Worm (Caenorhabditis elegans) whole organism, L1 larva: ENCODE results near the gene ddn-3.
A peak's percentile ranks its signal among the peaks of the same experiment; 100 is the strongest.

Source experiments
- C04F5.9 ChIP-seq: sonication (generic microtip); optimal IDR thresholded peaks from 2 replicates; lab custom pipeline; 2016; ENCODE audit warnings: missing genetic modification characterization, missing compliant biosample characterization
- C34B4.2 ChIP-seq: sonication (generic microtip); optimal IDR thresholded peaks from 2 replicates; lab custom pipeline; 2017; ENCODE audit warnings: mild to moderate bottlenecking, missing genetic modification characterization, missing compliant biosample characterization
- Y116A8C.19 ChIP-seq: sonication (generic microtip); optimal IDR thresholded peaks from 2 replicates; lab custom pipeline; 2016; ENCODE audit warnings: missing compliant biosample characterization, missing genetic modification characterization, borderline replicate concordance
- aha-1 ChIP-seq: fragments of 150-350 bp; optimal IDR thresholded peaks from 2 replicates; lab custom pipeline; 2014; ENCODE audit warnings: missing biosample characterization, missing genetic modification characterization
- aly-2 ChIP-seq: fragments of 150-350 bp; optimal IDR thresholded peaks from 2 replicates; lab custom pipeline; 2014; ENCODE audit warnings: missing biosample characterization, missing genetic modification characterization
- ceh-8 ChIP-seq: fragments of 200-800 bp; sonication (Bioruptor generic); optimal IDR thresholded peaks from 2 replicates; lab custom pipeline; 2018; ENCODE audit warnings: mild to moderate bottlenecking, missing genetic modification characterization, moderate library complexity, missing compliant biosample characterization
- ceh-82 ChIP-seq, 3 experiments: fragments of 150-350 bp in 1 of 3; sonication (generic microtip) in 2 of 3; optimal IDR thresholded peaks; 2 replicates each; lab custom pipeline; 2014 to 2017; ENCODE audit warnings: missing biosample characterization in 3 of 3, missing genetic modification characterization in 3 of 3
- ceh-90 ChIP-seq: sonication (generic microtip); optimal IDR thresholded peaks from 2 replicates; lab custom pipeline; 2016; ENCODE audit warnings: missing genetic modification characterization, missing compliant biosample characterization
- dpl-1 ChIP-seq, 3 experiments: fragments of 150-350 bp in 2 of 3; sonication (generic microtip) in 1 of 3; optimal IDR thresholded peaks; 2 replicates each; lab custom pipeline; 2014 to 2017; ENCODE audit warnings: missing biosample characterization in 3 of 3, missing genetic modification characterization in 3 of 3, missing genetic modification reagents in 3 of 3
- dsc-1 ChIP-seq: sonication (generic microtip); optimal IDR thresholded peaks from 2 replicates; lab custom pipeline; 2016; ENCODE audit warnings: mild to moderate bottlenecking, missing genetic modification characterization, missing compliant biosample characterization
- efl-3 ChIP-seq: fragments of 200-800 bp; sonication (Bioruptor generic); optimal IDR thresholded peaks from 2 replicates; lab custom pipeline; 2018; ENCODE audit warnings: mild to moderate bottlenecking, missing genetic modification characterization, missing compliant biosample characterization
- egl-13 ChIP-seq: sonication (generic microtip); optimal IDR thresholded peaks from 2 replicates; lab custom pipeline; 2016; ENCODE audit warnings: missing genotype, missing genetic modification reagents, missing genetic modification characterization, missing compliant biosample characterization
- egl-27 ChIP-seq, 2 experiments: fragments of 150-350 bp in 1 of 2; sonication (generic microtip); optimal IDR thresholded peaks; 3 replicates each; lab custom pipeline; 2017 to 2018; ENCODE audit warnings: missing biosample characterization in 2 of 2, missing genetic modification characterization in 2 of 2, missing genetic modification reagents in 2 of 2
- elt-2 ChIP-seq: sonication (generic microtip); optimal IDR thresholded peaks from 2 replicates; lab custom pipeline; 2016; ENCODE audit warnings: missing genetic modification characterization, mild to moderate bottlenecking, inconsistent platforms, missing compliant biosample characterization, missing genetic modification reagents
- ets-5 ChIP-seq: fragments of 200-800 bp; sonication (Bioruptor generic); IDR thresholded peaks from 2 replicates; pipeline ENCODE4 v1.3.6; 2022; ENCODE audit warnings: missing genetic modification characterization, missing compliant biosample characterization
- fkh-10 ChIP-seq: sonication (generic microtip); optimal IDR thresholded peaks from 2 replicates; lab custom pipeline; 2017; ENCODE audit warnings: missing biosample characterization, missing genetic modification reagents, missing genetic modification characterization
- fkh-4 ChIP-seq: sonication (generic microtip); optimal IDR thresholded peaks from 2 replicates; lab custom pipeline; 2016; ENCODE audit warnings: missing compliant biosample characterization, missing genetic modification characterization, borderline replicate concordance
- fkh-8 ChIP-seq: sonication (generic microtip); optimal IDR thresholded peaks from 2 replicates; lab custom pipeline; 2016; ENCODE audit warnings: mild to moderate bottlenecking, missing genetic modification characterization, missing compliant biosample characterization
- hpl-2 ChIP-seq: fragments of 150-350 bp; optimal IDR thresholded peaks from 2 replicates; lab custom pipeline; 2014; ENCODE audit warnings: missing biosample characterization, missing genetic modification reagents, missing genetic modification characterization
- lin-13 ChIP-seq: fragments of 150-350 bp; optimal IDR thresholded peaks from 2 replicates; lab custom pipeline; 2014; ENCODE audit warnings: missing biosample characterization, missing genetic modification reagents, missing genetic modification characterization
- lin-14 ChIP-seq: fragments of 200-800 bp; sonication (Bioruptor generic); optimal IDR thresholded peaks from 2 replicates; lab custom pipeline; 2018; ENCODE audit warnings: mild to moderate bottlenecking, missing genetic modification characterization, moderate library complexity, missing compliant biosample characterization
- lin-15B ChIP-seq: fragments of 150-350 bp; sonication (generic microtip); optimal IDR thresholded peaks from 3 replicates; lab custom pipeline; 2014; ENCODE audit warnings: missing biosample characterization, missing genetic modification characterization
- lin-35 ChIP-seq, 2 experiments: fragments of 150-350 bp; optimal IDR thresholded peaks; 2 replicates each; lab custom pipeline; 2014; ENCODE audit warnings: missing biosample characterization in 2 of 2, missing genetic modification characterization in 2 of 2, missing genetic modification reagents in 2 of 2
- lir-3 ChIP-seq: sonication (generic microtip); optimal IDR thresholded peaks from 2 replicates; lab custom pipeline; 2016; ENCODE audit warnings: mild to moderate bottlenecking, missing genetic modification characterization, moderate library complexity, missing compliant biosample characterization; ENCODE audit not compliant: poor library complexity
- lsy-2 ChIP-seq, 2 experiments: fragments of 150-350 bp; optimal IDR thresholded peaks; 2 replicates each; lab custom pipeline; 2014; ENCODE audit warnings: missing biosample characterization in 2 of 2, missing genetic modification characterization in 2 of 2
- mdl-1 ChIP-seq, 2 experiments: fragments of 150-350 bp; optimal IDR thresholded peaks; 2 replicates each; lab custom pipeline; 2014 to 2017; ENCODE audit warnings: missing biosample characterization in 2 of 2, missing genetic modification characterization in 2 of 2, inconsistent platforms in 1 of 2
- mef-2 ChIP-seq: fragments of 150-350 bp; optimal IDR thresholded peaks from 2 replicates; lab custom pipeline; 2014; ENCODE audit warnings: missing biosample characterization, missing genetic modification characterization
- mep-1 ChIP-seq: fragments of 150-350 bp; optimal IDR thresholded peaks from 2 replicates; lab custom pipeline; 2014; ENCODE audit warnings: missing biosample characterization, missing genetic modification characterization
- nhr-11 ChIP-seq: fragments of 150-350 bp; optimal IDR thresholded peaks from 2 replicates; lab custom pipeline; 2014; ENCODE audit warnings: missing biosample characterization, missing genetic modification characterization
- nhr-12 ChIP-seq: sonication (generic microtip); optimal IDR thresholded peaks from 2 replicates; lab custom pipeline; 2017; ENCODE audit warnings: missing biosample characterization, missing genetic modification characterization
- nhr-19 ChIP-seq: fragments of 200-800 bp; sonication (Bioruptor generic); conservative IDR thresholded peaks from 2 replicates; pipeline ENCODE4 v1.3.6; 2022; ENCODE audit warnings: missing genetic modification characterization, missing compliant biosample characterization
- nhr-20 ChIP-seq: sonication (generic microtip); optimal IDR thresholded peaks from 2 replicates; lab custom pipeline; 2016; ENCODE audit warnings: mild to moderate bottlenecking, missing genetic modification characterization, missing compliant biosample characterization
- nhr-28 ChIP-seq: fragments of 150-350 bp; optimal IDR thresholded peaks from 2 replicates; lab custom pipeline; 2014; ENCODE audit warnings: missing biosample characterization, missing genetic modification characterization
- nhr-71 ChIP-seq: sonication (generic microtip); optimal IDR thresholded peaks from 2 replicates; lab custom pipeline; 2016; ENCODE audit warnings: mild to moderate bottlenecking, missing genetic modification characterization, moderate library complexity, missing compliant biosample characterization
- nhr-76 ChIP-seq: sonication (generic microtip); optimal IDR thresholded peaks from 2 replicates; lab custom pipeline; 2017; ENCODE audit warnings: missing biosample characterization, missing genetic modification characterization
- nhr-77 ChIP-seq: fragments of 150-350 bp; optimal IDR thresholded peaks from 2 replicates; lab custom pipeline; 2014; ENCODE audit warnings: missing biosample characterization, missing genetic modification characterization
- nhr-90 ChIP-seq: sonication (generic microtip); optimal IDR thresholded peaks from 2 replicates; lab custom pipeline; 2016; ENCODE audit warnings: mild to moderate bottlenecking, missing genetic modification characterization, missing compliant biosample characterization; ENCODE audit not compliant: poor library complexity
- pag-3 ChIP-seq: sonication (generic microtip); optimal IDR thresholded peaks from 2 replicates; lab custom pipeline; 2017; ENCODE audit warnings: missing genetic modification characterization, mild to moderate bottlenecking, missing compliant biosample characterization, antibody characterized with exemption, borderline replicate concordance; ENCODE audit not compliant: insufficient read depth
- rnt-1 ChIP-seq: sonication (generic microtip); optimal IDR thresholded peaks from 2 replicates; lab custom pipeline; 2016; ENCODE audit warnings: mild to moderate bottlenecking, missing genetic modification characterization, moderate library complexity, missing compliant biosample characterization
- sptf-1 ChIP-seq: fragments of 150-350 bp; optimal IDR thresholded peaks from 2 replicates; lab custom pipeline; 2014; ENCODE audit warnings: missing biosample characterization, missing genetic modification characterization
- swsn-7 ChIP-seq: sonication (generic microtip); optimal IDR thresholded peaks from 2 replicates; lab custom pipeline; 2016; ENCODE audit warnings: missing genetic modification characterization, missing compliant biosample characterization
- unc-30 ChIP-seq: sonication (generic microtip); optimal IDR thresholded peaks from 2 replicates; lab custom pipeline; 2017; ENCODE audit warnings: missing biosample characterization, missing genetic modification characterization
- unc-62 ChIP-seq: fragments of 150-350 bp; optimal IDR thresholded peaks from 2 replicates; lab custom pipeline; 2014; ENCODE audit warnings: missing biosample characterization, missing genetic modification reagents, missing genetic modification characterization
- zip-4 ChIP-seq: fragments of 200-800 bp; sonication (Bioruptor generic); optimal IDR thresholded peaks from 2 replicates; lab custom pipeline; 2018; ENCODE audit warnings: mild to moderate bottlenecking, missing genetic modification characterization, moderate library complexity, missing compliant biosample characterization
- ztf-4 ChIP-seq: fragments of 150-350 bp; optimal IDR thresholded peaks from 2 replicates; lab custom pipeline; 2014; ENCODE audit warnings: missing biosample characterization, missing genetic modification characterization

Gene ddn-3

ce11 chrV:14322743-14323142, 11.7 kb upstream of the ddn-3 start, which contains the start of gene F47B8.3 (continued):
- TF ChIP-seq lin-13 (GFP tag; lab: Kevin White, UChicago): no peak
- TF ChIP-seq mef-2 (tag; lab: Kevin White, UChicago): no peak
- peak; percentile 9 for TF ChIP-seq lir-3 (tag; lab: Kevin White, UChicago)
- no peak for TF ChIP-seq fkh-4 (tag; lab: Kevin White, UChicago)
- no peak for TF ChIP-seq zip-4 (GFP tag; lab: Kevin White, UChicago)
- TF ChIP-seq ceh-8 (GFP tag; lab: Kevin White, UChicago): no peak
- peak; percentile 62 for TF ChIP-seq nhr-71 (tag; lab: Kevin White, UChicago)
- TF ChIP-seq aha-1 (tag; lab: Kevin White, UChicago): no peak
- no peak for TF ChIP-seq hpl-2 (GFP tag; lab: Kevin White, UChicago)
- peak; percentile 40 for TF ChIP-seq swsn-7 (tag; lab: Kevin White, UChicago)
- no peak for TF ChIP-seq lin-15B
- TF ChIP-seq fkh-10: no peak
- no peak for TF ChIP-seq unc-62 (GFP tag; lab: Kevin White, UChicago)
- peak; percentile 47 for TF ChIP-seq rnt-1 (tag; lab: Kevin White, UChicago)
- peak; percentile 20 to 43 (median 23) for TF ChIP-seq dpl-1 (GFP tag; optimal IDR thresholded peaks at IDR 0.05; lab: Kevin White, UChicago)
- peak; percentile 53 for TF ChIP-seq nhr-20 (tag; lab: Kevin White, UChicago)
- TF ChIP-seq ceh-90 (tag; lab: Kevin White, UChicago): no peak
- peak; percentile 52 to 57 for TF ChIP-seq lin-35 (GFP tag; optimal IDR thresholded peaks at IDR 0.05; lab: Kevin White, UChicago)
- TF ChIP-seq nhr-77 (tag; lab: Kevin White, UChicago): no peak
- peak; percentile 20; the same call in 1 of the 2 replicates for TF ChIP-seq nhr-19 (GFP tag; lab: Robert Waterston, UW)
- TF ChIP-seq lsy-2 (tag; optimal IDR thresholded peaks at IDR 0.05; lab: Kevin White, UChicago): peak; percentile 19 to 60
- TF ChIP-seq C04F5.9 (tag; lab: Kevin White, UChicago): no peak
- no peak for TF ChIP-seq ets-5 (GFP tag; lab: Robert Waterston, UW)
- TF ChIP-seq dsc-1 (tag; lab: Kevin White, UChicago): no peak
- peak; percentile 85 for TF ChIP-seq fkh-8
- TF ChIP-seq ztf-4 (tag; lab: Kevin White, UChicago): no peak
- TF ChIP-seq Y116A8C.19 (tag; lab: Kevin White, UChicago): no peak
- TF ChIP-seq efl-3: no peak
- TF ChIP-seq elt-2 (tag; lab: Kevin White, UChicago): no peak
- no peak for TF ChIP-seq nhr-12 (tag; lab: Kevin White, UChicago)
- peak; percentile 93 for TF ChIP-seq pag-3
- no peak for TF ChIP-seq C34B4.2 (tag; lab: Kevin White, UChicago)
- TF ChIP-seq unc-30: no peak
- TF ChIP-seq egl-27 (tag; optimal IDR thresholded peaks at IDR 0.05; lab: Kevin White, UChicago): no peak
- TF ChIP-seq nhr-11 (tag; lab: Kevin White, UChicago): no peak
- TF ChIP-seq nhr-76: no peak
- no peak for TF ChIP-seq sptf-1 (tag; lab: Kevin White, UChicago)
- TF ChIP-seq ceh-82 (tag; optimal IDR thresholded peaks at IDR 0.05; lab: Kevin White, UChicago): peak in 2 of 3 experiments; percentile 17 to 19
- no peak for TF ChIP-seq nhr-28 (tag; lab: Kevin White, UChicago)
- TF ChIP-seq mep-1: peak; percentile 77
- peak in 1 of 2 experiments; percentile 59 for TF ChIP-seq mdl-1 (tag; optimal IDR thresholded peaks at IDR 0.05; lab: Kevin White, UChicago)
- TF ChIP-seq nhr-90 (tag; lab: Kevin White, UChicago): peak; percentile 1
- peak; percentile 92 for TF ChIP-seq lin-14
- TF ChIP-seq aly-2: no peak
- TF ChIP-seq egl-13: no peak
